Fruit fly (Drosophila melanogaster) whole organism, embryonic: ENCODE data around the gene smo.

Experiments
- Abd-B ChIP-seq: fragments of 200-800 bp; sonication (Bioruptor generic); optimal IDR thresholded peaks from 2 replicates; lab custom pipeline; 2018; ENCODE audit warnings: missing biosample characterization, mild to moderate bottlenecking, missing genetic modification characterization, moderate library complexity
- Aef1 ChIP-seq: fragments of 200-800 bp; sonication (Bioruptor generic); IDR thresholded peaks from 3 replicates; pipeline ENCODE4 v1.3.6; 2022; ENCODE audit warnings: missing biosample characterization, missing genetic modification characterization
- Atf6 ChIP-seq: fragments of 200-800 bp; sonication (Bioruptor generic); IDR thresholded peaks from 2 replicates; pipeline ENCODE4 v1.3.6; 2022; ENCODE audit warnings: missing biosample characterization, missing genetic modification characterization
- Awh ChIP-seq: fragments of 200-800 bp; sonication (Bioruptor generic); IDR thresholded peaks from 2 replicates; pipeline ENCODE4, ENCODE4 v1.3.6; 2022; ENCODE audit warnings: missing biosample characterization, missing genetic modification characterization
- CG1024 ChIP-seq: fragments of 200-800 bp; sonication (Bioruptor generic); IDR thresholded peaks from 2 replicates; pipeline ENCODE4 v1.3.6; 2022; ENCODE audit warnings: missing biosample characterization, missing genetic modification characterization
- CG10543 ChIP-seq: fragments of 200-800 bp; sonication (Bioruptor generic); optimal IDR thresholded peaks from 3 replicates; lab custom pipeline; 2017; ENCODE audit warnings: missing biosample characterization, mild to moderate bottlenecking, missing genetic modification characterization, moderate library complexity
- CG12769 ChIP-seq: fragments of 200-800 bp; sonication (Bioruptor generic); optimal IDR thresholded peaks from 2 replicates; lab custom pipeline; 2019; ENCODE audit warnings: missing biosample characterization, mild to moderate bottlenecking, missing genetic modification characterization, moderate library complexity
- CG13775 ChIP-seq: fragments of 200-800 bp; sonication (Bioruptor generic); optimal IDR thresholded peaks from 3 replicates; lab custom pipeline; 2017; ENCODE audit warnings: missing biosample characterization, mild to moderate bottlenecking, missing genetic modification characterization
- CG16813 ChIP-seq: fragments of 200-800 bp; sonication (Bioruptor generic); IDR thresholded peaks from 3 replicates; pipeline ENCODE4 v1.3.6; 2022; ENCODE audit warnings: missing biosample characterization, missing genetic modification characterization; ENCODE audit not compliant: partially characterized antibody
- CG18476 ChIP-seq: fragments of 200-800 bp; sonication (Bioruptor generic); optimal IDR thresholded peaks from 2 replicates; lab custom pipeline; 2016; ENCODE audit warnings: missing biosample characterization, mild to moderate bottlenecking, missing genetic modification characterization
- CG2889 ChIP-seq: fragments of 200-800 bp; sonication (Bioruptor generic); IDR thresholded peaks from 3 replicates; pipeline ENCODE4 v1.3.6; 2022; ENCODE audit warnings: missing biosample characterization, missing genetic modification characterization
- CG32532 ChIP-seq: fragments of 200-800 bp; sonication (Bioruptor generic); IDR thresholded peaks from 2 replicates; pipeline ENCODE4 v1.3.6; 2022; ENCODE audit warnings: missing biosample characterization, missing genetic modification characterization
- CG34224 ChIP-seq: fragments of 200-800 bp; sonication (Bioruptor generic); IDR thresholded peaks from 3 replicates; pipeline ENCODE4 v1.3.6; 2022; ENCODE audit warnings: missing biosample characterization, missing genetic modification characterization; ENCODE audit not compliant: partially characterized antibody
- CG6654 ChIP-seq: fragments of 200-800 bp; sonication (Bioruptor generic); optimal IDR thresholded peaks from 2 replicates; lab custom pipeline; 2017; ENCODE audit warnings: missing biosample characterization, mild to moderate bottlenecking, missing genetic modification characterization
- CG9932 ChIP-seq: fragments of 200-800 bp; sonication (Bioruptor generic); IDR thresholded peaks from 2 replicates; pipeline ENCODE4 v1.3.6; 2022; ENCODE audit warnings: missing biosample characterization, missing genetic modification characterization
- Hey ChIP-seq: fragments of 200-800 bp; sonication (Bioruptor generic); optimal IDR thresholded peaks from 3 replicates; lab custom pipeline; 2018; ENCODE audit warnings: missing biosample characterization, mild to moderate bottlenecking, missing genetic modification characterization
- Jarid2 ChIP-seq: fragments of 200-800 bp; sonication (Bioruptor generic); optimal IDR thresholded peaks from 3 replicates; lab custom pipeline; 2017; ENCODE audit warnings: mild to moderate bottlenecking, missing biosample characterization, missing genetic modification reagents, missing genetic modification characterization
- Pdp1 ChIP-seq, 2 experiments: fragments of 200-800 bp; sonication (Bioruptor generic); optimal IDR thresholded peaks; 3 replicates each; lab custom pipeline; 2016; ENCODE audit warnings: missing biosample characterization in 2 of 2, missing genetic modification characterization in 2 of 2, mild to moderate bottlenecking in 1 of 2, moderate library complexity in 1 of 2
- Spps ChIP-seq: fragments of 200-800 bp; sonication (Bioruptor generic); optimal IDR thresholded peaks from 2 replicates; lab custom pipeline; 2018; ENCODE audit warnings: missing biosample characterization, mild to moderate bottlenecking, missing genetic modification characterization
- TFAM ChIP-seq: fragments of 200-800 bp; sonication (Bioruptor generic); optimal IDR thresholded peaks from 2 replicates; lab custom pipeline; 2017; ENCODE audit warnings: missing biosample characterization, missing genetic modification characterization, inconsistent platforms
- Vsx1 ChIP-seq: fragments of 200-800 bp; sonication (Bioruptor generic); optimal IDR thresholded peaks from 2 replicates; lab custom pipeline; 2017; ENCODE audit warnings: missing biosample characterization, mild to moderate bottlenecking, missing genetic modification characterization, missing genetic modification reagents
- abd-A ChIP-seq: fragments of 200-800 bp; sonication (Bioruptor generic); optimal IDR thresholded peaks from 3 replicates; lab custom pipeline; 2019; ENCODE audit warnings: missing biosample characterization, mild to moderate bottlenecking, missing genetic modification characterization, moderate library complexity
- ara ChIP-seq: fragments of 200-800 bp; sonication (Bioruptor generic); IDR thresholded peaks from 2 replicates; pipeline ENCODE4 v1.3.6; 2022; ENCODE audit warnings: missing biosample characterization, missing genetic modification characterization
- caup ChIP-seq: fragments of 200-800 bp; sonication (Bioruptor generic); optimal IDR thresholded peaks from 3 replicates; lab custom pipeline; 2017; ENCODE audit warnings: missing biosample characterization, mild to moderate bottlenecking, missing genetic modification characterization, moderate library complexity; ENCODE audit not compliant: severe bottlenecking
- ci ChIP-seq: fragments of 200-800 bp; sonication (Bioruptor generic); IDR thresholded peaks from 3 replicates; pipeline ENCODE4 v1.3.6; 2022; ENCODE audit warnings: missing biosample characterization, missing genetic modification characterization
- crol ChIP-seq: fragments of 200-800 bp; sonication (Bioruptor generic); IDR thresholded peaks from 2 replicates; pipeline ENCODE4 v1.3.6; 2022; ENCODE audit warnings: missing biosample characterization, missing genetic modification characterization
- cwo ChIP-seq: fragments of 200-800 bp; sonication (Bioruptor generic); optimal IDR thresholded peaks from 3 replicates; lab custom pipeline; 2017; ENCODE audit warnings: missing biosample characterization, missing genetic modification characterization, mild to moderate bottlenecking, moderate library complexity, missing genetic modification reagents
- dimm ChIP-seq: fragments of 200-800 bp; sonication (Bioruptor generic); IDR thresholded peaks from 2 replicates; pipeline ENCODE4 v1.3.6; 2022; ENCODE audit warnings: missing biosample characterization, missing genetic modification characterization
- exex ChIP-seq: fragments of 200-800 bp; sonication (Bioruptor generic); optimal IDR thresholded peaks from 4 replicates; lab custom pipeline; 2018; ENCODE audit warnings: missing biosample characterization, mild to moderate bottlenecking, missing genetic modification characterization, moderate library complexity
- fd96Cb ChIP-seq: fragments of 200-800 bp; sonication (Bioruptor generic); optimal IDR thresholded peaks from 2 replicates; lab custom pipeline; 2018; ENCODE audit warnings: missing biosample characterization, mild to moderate bottlenecking, missing genetic modification characterization, moderate library complexity
- h ChIP-seq: fragments of >200 bp; optimal IDR thresholded peaks from 2 replicates; lab custom pipeline; 2017
- hb ChIP-seq: fragments of 200-800 bp; sonication (Bioruptor generic); IDR thresholded peaks from 3 replicates; pipeline ENCODE4 v1.3.6; 2022; ENCODE audit warnings: missing biosample characterization, missing genetic modification characterization; ENCODE audit not compliant: partially characterized antibody
- kah ChIP-seq: fragments of 200-800 bp; sonication (Bioruptor generic); optimal IDR thresholded peaks from 2 replicates; lab custom pipeline; 2018; ENCODE audit warnings: missing biosample characterization, mild to moderate bottlenecking, missing genetic modification characterization
- kni ChIP-seq: fragments of 200-800 bp; sonication (Bioruptor generic); optimal IDR thresholded peaks from 3 replicates; lab custom pipeline; 2017; ENCODE audit warnings: mild to moderate bottlenecking, missing biosample characterization, missing genetic modification reagents, missing genetic modification characterization
- mirr ChIP-seq: fragments of 200-800 bp; sonication (Bioruptor generic); optimal IDR thresholded peaks from 3 replicates; lab custom pipeline; 2018; ENCODE audit warnings: missing biosample characterization, mild to moderate bottlenecking, missing genetic modification characterization
- nmo ChIP-seq: fragments of 200-800 bp; sonication (Bioruptor generic); optimal IDR thresholded peaks from 2 replicates; lab custom pipeline; 2018; ENCODE audit warnings: missing biosample characterization, mild to moderate bottlenecking, missing genetic modification characterization, moderate library complexity
- pros ChIP-seq: fragments of 200-800 bp; sonication (Bioruptor generic); optimal IDR thresholded peaks from 3 replicates; lab custom pipeline; 2019; ENCODE audit warnings: missing biosample characterization, mild to moderate bottlenecking, missing genetic modification characterization, moderate library complexity
- rib ChIP-seq: fragments of 200-800 bp; sonication (Bioruptor generic); IDR thresholded peaks from 2 replicates; pipeline ENCODE4 v1.3.6; 2022; ENCODE audit warnings: missing biosample characterization, missing genetic modification characterization
- run ChIP-seq: fragments of 200-800 bp; sonication (Bioruptor generic); optimal IDR thresholded peaks from 3 replicates; lab custom pipeline; 2018; ENCODE audit warnings: missing biosample characterization, mild to moderate bottlenecking, missing genetic modification characterization
- schlank ChIP-seq: fragments of 200-800 bp; sonication (Bioruptor generic); optimal IDR thresholded peaks from 2 replicates; lab custom pipeline; 2018; ENCODE audit warnings: missing biosample characterization, mild to moderate bottlenecking, missing genetic modification characterization
- sd ChIP-seq: fragments of 200-800 bp; sonication (Bioruptor generic); optimal IDR thresholded peaks from 3 replicates; lab custom pipeline; 2018; ENCODE audit warnings: missing biosample characterization, mild to moderate bottlenecking, missing genetic modification characterization, moderate library complexity
- so ChIP-seq: fragments of 200-800 bp; sonication (Bioruptor generic); IDR thresholded peaks from 3 replicates; pipeline ENCODE4 v1.3.6; 2022; ENCODE audit warnings: missing biosample characterization, missing genetic modification characterization
- sr ChIP-seq: fragments of 200-800 bp; sonication (Bioruptor generic); IDR thresholded peaks from 3 replicates; pipeline ENCODE4 v1.3.6; 2022; ENCODE audit warnings: missing biosample characterization, missing genetic modification characterization
- stc ChIP-seq: fragments of 200-800 bp; sonication (Bioruptor generic); IDR thresholded peaks from 2 replicates; pipeline ENCODE4 v1.3.6; 2022; ENCODE audit warnings: missing biosample characterization, missing genetic modification characterization
- vvl ChIP-seq: fragments of 200-800 bp; sonication (Bioruptor generic); IDR thresholded peaks from 2 replicates; pipeline ENCODE4 v1.3.6; 2022; ENCODE audit warnings: missing biosample characterization, missing genetic modification characterization

Gene smo

dm6 chr2L:306188-306927 lies 29.0 kb downstream of the smo start (continued):
- 0 out of 2 replicates have a peak, but pooled peaks have one; percentile 2 for TF ChIP-seq stc (GFP tag; lab: Robert Waterston, UW)
- peak; percentile 14; the same call in 1 of the 2 replicates for TF ChIP-seq CG32532 (GFP tag; lab: Robert Waterston, UW)
- TF ChIP-seq sr (GFP tag; lab: Robert Waterston, UW): no peak
- peak; percentile 44; the same call in 2 of the 3 replicates for TF ChIP-seq ci (GFP tag; lab: Robert Waterston, UW)

dm6 chr2L:307129-307528 lies 29.7 kb downstream of the smo start:
- TF ChIP-seq Atf6: 0 out of 2 replicates have a peak, but pooled peaks have one; percentile 13
- peak; percentile 9 for TF ChIP-seq kah (GFP tag; lab: Kevin White, UChicago)
- 0 out of 3 replicates have a peak, but pooled peaks have one; percentile 42 for TF ChIP-seq hb
- peak; percentile 1 for TF ChIP-seq exex
- TF ChIP-seq CG6654: no peak
- TF ChIP-seq Jarid2 (GFP tag; lab: Kevin White, UChicago): peak; percentile 0
- TF ChIP-seq kni (GFP tag; lab: Kevin White, UChicago): peak; percentile 62
- TF ChIP-seq CG12769 (tag; lab: Kevin White, UChicago): peak; percentile 27
- TF ChIP-seq CG13775 (GFP tag; lab: Kevin White, UChicago): no peak
- TF ChIP-seq Spps: no peak
- TF ChIP-seq run (tag; lab: Kevin White, UChicago): peak; percentile 39
- TF ChIP-seq CG34224 (GFP tag; lab: Robert Waterston, UW): no peak
- no peak for TF ChIP-seq CG1024 (GFP tag; lab: Robert Waterston, UW)
- peak; percentile 54 for TF ChIP-seq sd
- no peak for TF ChIP-seq nmo (GFP tag; lab: Kevin White, UChicago)
- peak; percentile 50 for TF ChIP-seq CG10543 (GFP tag; lab: Kevin White, UChicago)
- no peak for TF ChIP-seq h (lab: Kevin White, UChicago)
- no peak for TF ChIP-seq fd96Cb
- TF ChIP-seq Hey: peak; percentile 49
- 0 out of 2 replicates have a peak, but pooled peaks have one; percentile 27 for TF ChIP-seq ara (GFP tag; lab: Robert Waterston, UW)
- TF ChIP-seq abd-A (tag; lab: Kevin White, UChicago): peak; percentile 93
- 0 out of 3 replicates have a peak, but pooled peaks have one; percentile 14 for TF ChIP-seq CG2889 (GFP tag; lab: Robert Waterston, UW)
- TF ChIP-seq Abd-B (GFP tag; lab: Kevin White, UChicago): peak; percentile 11
- TF ChIP-seq sr (GFP tag; lab: Robert Waterston, UW): peak; percentile 11; the same call in 1 of the 3 replicates
- TF ChIP-seq so: no peak
- peak; percentile 17 for TF ChIP-seq schlank (tag; lab: Kevin White, UChicago)
- TF ChIP-seq caup (GFP tag; lab: Kevin White, UChicago): peak; percentile 70
- TF ChIP-seq pros (GFP tag; lab: Kevin White, UChicago): peak; percentile 23
- TF ChIP-seq CG18476 (GFP tag; lab: Kevin White, UChicago): no peak
- TF ChIP-seq ci (GFP tag; lab: Robert Waterston, UW): 0 out of 3 replicates have a peak, but pooled peaks have one; percentile 13
- TF ChIP-seq TFAM: no peak
- 0 out of 3 replicates have a peak, but pooled peaks have one; percentile 12 for TF ChIP-seq CG16813 (GFP tag; lab: Robert Waterston, UW)
- peak; percentile 19 for TF ChIP-seq cwo (GFP tag; lab: Kevin White, UChicago)
- no peak for TF ChIP-seq Vsx1 (GFP tag; lab: Kevin White, UChicago)
- no peak for TF ChIP-seq Aef1 (GFP tag; lab: Robert Waterston, UW)
- TF ChIP-seq Awh (GFP tag; lab: Robert Waterston, UW): 0 out of 2 replicates have a peak, but pooled peaks have one; percentile 27
- TF ChIP-seq CG9932 (GFP tag; lab: Robert Waterston, UW): 0 out of 2 replicates have a peak, but pooled peaks have one; percentile 19
- TF ChIP-seq dimm: no peak
- 0 out of 2 replicates have a peak, but pooled peaks have one; percentile 31 for TF ChIP-seq vvl (GFP tag; lab: Robert Waterston, UW)
- TF ChIP-seq crol (GFP tag; lab: Robert Waterston, UW): peak; percentile 98
- TF ChIP-seq Pdp1 (GFP tag; optimal IDR thresholded peaks at IDR 0.05; lab: Kevin White, UChicago): no peak
- peak; percentile 68 for TF ChIP-seq mirr
- no peak for TF ChIP-seq rib (GFP tag; lab: Robert Waterston, UW)
